Fruit fly (Drosophila melanogaster) whole organism, prepupa: ENCODE data around the gene CG3008.

Source experiments
- CG11762 ChIP-seq: fragments of 200-800 bp; sonication (Bioruptor generic); optimal IDR thresholded peaks from 3 replicates; lab custom pipeline; 2016; ENCODE audit warnings: missing biosample characterization, missing genetic modification characterization; ENCODE audit not compliant: insufficient read depth
- CG34406 ChIP-seq: fragments of 200-800 bp; sonication (Bioruptor generic); optimal IDR thresholded peaks from 3 replicates; lab custom pipeline; 2016; ENCODE audit warnings: missing biosample characterization, missing genetic modification characterization
- CG8319 ChIP-seq: fragments of 200-800 bp; sonication (Bioruptor generic); optimal IDR thresholded peaks from 3 replicates; lab custom pipeline; 2016; ENCODE audit warnings: missing biosample characterization, missing genetic modification characterization
- Eip93F ChIP-seq: fragments of 200-800 bp; sonication (Bioruptor generic); optimal IDR thresholded peaks from 2 replicates; lab custom pipeline; 2016; ENCODE audit warnings: missing biosample characterization, mild to moderate bottlenecking, missing genetic modification characterization
- Ets96B ChIP-seq: fragments of 200-800 bp; optimal IDR thresholded peaks from 2 replicates; lab custom pipeline; 2019; ENCODE audit warnings: missing biosample characterization, mild to moderate bottlenecking, missing genetic modification characterization, moderate library complexity
- Gug ChIP-seq: fragments of 200-800 bp; sonication (Bioruptor generic); IDR thresholded peaks from 2 replicates; pipeline ENCODE4 v1.3.6; 2022; ENCODE audit warnings: missing biosample characterization, missing genetic modification characterization
- Met ChIP-seq: fragments of 200-800 bp; sonication (Bioruptor generic); optimal IDR thresholded peaks from 3 replicates; lab custom pipeline; 2016; ENCODE audit warnings: missing biosample characterization, missing genetic modification characterization
- Sox102F ChIP-seq: fragments of 200-800 bp; sonication (Bioruptor generic); optimal IDR thresholded peaks from 2 replicates; lab custom pipeline; 2016; ENCODE audit warnings: missing biosample characterization, mild to moderate bottlenecking, missing genetic modification characterization
- fd59A ChIP-seq: fragments of 200-800 bp; sonication (Bioruptor generic); optimal IDR thresholded peaks from 2 replicates; lab custom pipeline; 2017; ENCODE audit warnings: missing biosample characterization, mild to moderate bottlenecking, missing genetic modification characterization, missing genetic modification reagents
- fkh ChIP-seq: fragments of 200-800 bp; sonication (Bioruptor generic); optimal IDR thresholded peaks from 3 replicates; lab custom pipeline; 2017; ENCODE audit warnings: missing biosample characterization, mild to moderate bottlenecking, missing genetic modification characterization, moderate library complexity
- spab ChIP-seq: fragments of 200-800 bp; sonication (Bioruptor generic); optimal IDR thresholded peaks from 2 replicates; lab custom pipeline; 2017; ENCODE audit warnings: missing biosample characterization, mild to moderate bottlenecking, missing genetic modification characterization, missing genetic modification reagents

DNA sequence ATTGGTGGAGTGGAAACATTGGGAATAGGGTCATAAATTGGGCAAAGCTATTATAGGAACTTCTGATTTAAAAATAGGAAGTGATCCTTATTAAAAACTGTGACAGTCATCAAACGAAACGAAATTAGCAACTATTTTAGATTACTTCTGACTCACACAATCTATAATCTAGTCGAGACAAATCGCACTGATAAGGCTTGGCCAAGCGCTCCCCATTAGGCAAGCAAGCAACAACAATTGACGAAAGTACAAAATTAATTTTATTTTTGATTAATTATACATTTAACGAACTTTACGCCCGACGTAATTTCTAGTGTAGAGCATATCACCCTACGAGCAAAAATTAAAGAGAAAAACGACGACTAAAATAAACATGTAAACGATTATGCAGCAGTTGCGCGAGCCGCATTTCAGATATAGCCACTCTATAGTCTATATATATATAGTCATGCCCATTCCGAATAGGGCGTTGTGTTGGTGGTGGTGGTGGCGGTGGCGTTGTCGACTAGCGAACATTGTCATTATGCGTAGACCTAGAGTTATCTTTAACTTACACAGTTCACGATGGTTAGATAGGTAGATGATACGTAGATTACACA lies 47.9 kb upstream of the CG3008 start, which contains the start of gene Ir25a:
- TF ChIP-seq Gug (GFP tag; lab: Robert Waterston, UW) (no peak), CG34406 (no peak), Met (GFP tag; lab: Kevin White, UChicago) (no peak), CG11762 (GFP tag; lab: Kevin White, UChicago) (no peak), Ets96B (tag; lab: Kevin White, UChicago) (no peak), spab (no peak), fd59A (GFP tag; lab: Kevin White, UChicago) (no peak), Eip93F (GFP tag; lab: Kevin White, UChicago) (no peak), fkh (GFP tag; lab: Kevin White, UChicago) (no peak), Sox102F (GFP tag; lab: Kevin White, UChicago) (no peak), CG8319 (no peak)
